Worm (Caenorhabditis elegans) whole organism, mixed stage, embryonic: Measurements from ENCODE around the gene cpg-23.
A peak's percentile ranks its signal among the peaks of the same experiment; 100 is the strongest.

Experiments
- ceh-43 ChIP-seq: fragments of 200-800 bp; sonication (Bioruptor generic); optimal IDR thresholded peaks from 2 replicates; lab custom pipeline; 2018; ENCODE audit warnings: mild to moderate bottlenecking, missing genetic modification characterization, moderate library complexity, missing compliant biosample characterization
- ces-1 ChIP-seq: fragments of 150-350 bp; optimal IDR thresholded peaks from 2 replicates; lab custom pipeline; 2014; ENCODE audit warnings: missing biosample characterization, missing genetic modification reagents, missing genetic modification characterization
- cnd-1 ChIP-seq: fragments of 200-800 bp; sonication (Bioruptor generic); optimal IDR thresholded peaks from 2 replicates; lab custom pipeline; 2018; ENCODE audit warnings: mild to moderate bottlenecking, missing genetic modification characterization, missing compliant biosample characterization
- flh-1 ChIP-seq: fragments of 200-800 bp; sonication (Bioruptor generic); optimal IDR thresholded peaks from 2 replicates; lab custom pipeline; 2018; ENCODE audit warnings: mild to moderate bottlenecking, missing genetic modification characterization, moderate library complexity, missing compliant biosample characterization
- hlh-1 ChIP-seq: fragments of 150-350 bp; optimal IDR thresholded peaks from 2 replicates; lab custom pipeline; 2014; ENCODE audit warnings: missing biosample characterization, missing genetic modification reagents, missing genetic modification characterization
- lin-32 ChIP-seq: fragments of 200-800 bp; sonication (Bioruptor generic); optimal IDR thresholded peaks from 2 replicates; lab custom pipeline; 2018; ENCODE audit warnings: mild to moderate bottlenecking, missing genetic modification characterization, missing compliant biosample characterization
- lsy-2 ChIP-seq: fragments of 150-350 bp; optimal IDR thresholded peaks from 2 replicates; lab custom pipeline; 2014; ENCODE audit warnings: missing biosample characterization, missing genetic modification characterization
- mab-5 ChIP-seq: fragments of 150-350 bp; optimal IDR thresholded peaks from 2 replicates; lab custom pipeline; 2014; ENCODE audit warnings: missing biosample characterization, missing genetic modification characterization
- mep-1 ChIP-seq: fragments of 150-350 bp; optimal IDR thresholded peaks from 2 replicates; lab custom pipeline; 2017; ENCODE audit warnings: missing biosample characterization, missing genetic modification reagents, missing genetic modification characterization, inconsistent platforms
- nhr-12 ChIP-seq: fragments of 150-350 bp; optimal IDR thresholded peaks from 2 replicates; lab custom pipeline; 2014; ENCODE audit warnings: missing biosample characterization, missing genetic modification characterization
- nhr-237 ChIP-seq: fragments of 150-350 bp; optimal IDR thresholded peaks from 2 replicates; lab custom pipeline; 2014; ENCODE audit warnings: missing biosample characterization, missing genetic modification characterization
- sem-2 ChIP-seq: fragments of 200-800 bp; sonication (Bioruptor generic); optimal IDR thresholded peaks from 2 replicates; lab custom pipeline; 2018; ENCODE audit warnings: mild to moderate bottlenecking, missing genetic modification characterization, missing compliant biosample characterization
- sptf-1 ChIP-seq: sonication (generic microtip); optimal IDR thresholded peaks from 2 replicates; lab custom pipeline; 2017; ENCODE audit warnings: mild to moderate bottlenecking, missing genetic modification characterization, moderate library complexity, missing compliant biosample characterization
- zip-8 ChIP-seq: fragments of 150-350 bp; optimal IDR thresholded peaks from 2 replicates; lab custom pipeline; 2014; ENCODE audit warnings: missing biosample characterization, missing genetic modification characterization
- ztf-11 ChIP-seq: fragments of 150-350 bp; optimal IDR thresholded peaks from 2 replicates; lab custom pipeline; 2014; ENCODE audit warnings: missing biosample characterization, missing genetic modification characterization

Gene cpg-23

ce11 chrV:19189963-19190597 is 49.5 kb downstream of the cpg-23 start, which contains the start of the genes Y39B6A.3 and pph-5:
Gene Y39B6A.3, minus strand, starts transcription at chrV:19190013.
Gene pph-5, plus strand, starts transcription at chrV:19190547.
- TF ChIP-seq ztf-11 (tag; lab: Kevin White, UChicago) (no peak), lin-32 (GFP tag; lab: Kevin White, UChicago) (no peak), mep-1 (peak; percentile 20), ceh-43 (GFP tag; lab: Kevin White, UChicago) (no peak), nhr-237 (tag; lab: Kevin White, UChicago) (peak; percentile 57), flh-1 (GFP tag; lab: Kevin White, UChicago) (no peak), sptf-1 (tag; lab: Kevin White, UChicago) (peak; percentile 13), hlh-1 (tag; lab: Kevin White, UChicago) (no peak), zip-8 (no peak), lsy-2 (tag; lab: Kevin White, UChicago) (peak; percentile 13), mab-5 (tag; lab: Kevin White, UChicago) (no peak), sem-2 (no peak), ces-1 (GFP tag; lab: Kevin White, UChicago) (peak; percentile 20), cnd-1 (tag; lab: Kevin White, UChicago) (no peak), nhr-12 (tag; lab: Kevin White, UChicago) (no peak)
